Worm (Caenorhabditis elegans): Measurements from ENCODE around the gene C54C6.4.

ce11 chrIII:3601271-3601670, 47.8 kb downstream of the C54C6.4 start:
- no peak for TF ChIP-seq elt-1 (tag; optimal IDR thresholded peaks at IDR 0.05)
- no peak for TF ChIP-seq dmd-4 (tag; optimal IDR thresholded peaks at IDR 0.05)
- no peak for TF ChIP-seq fos-1 (tag; optimal IDR thresholded peaks at IDR 0.05)
- no peak for TF ChIP-seq unc-39 (tag; optimal IDR thresholded peaks at IDR 0.05)
- TF ChIP-seq ZK546.5 (tag; optimal IDR thresholded peaks at IDR 0.05): no peak
- no peak for TF ChIP-seq mab-5 (tag; optimal IDR thresholded peaks at IDR 0.05)
